Fruit fly (Drosophila melanogaster) Kc167 (cell line): Measurements from ENCODE around the gene Cpr78Ca.

Experiments
- Myc ChIP-seq: fragments of >200 bp; optimal IDR thresholded peaks from 2 replicates; lab custom pipeline; 2017; ENCODE audit warnings: missing external identifiers
- h ChIP-seq: fragments of >200 bp; optimal IDR thresholded peaks from 3 replicates; lab custom pipeline; 2018; ENCODE audit warnings: missing external identifiers
- psq ChIP-seq: fragments of >200 bp; optimal IDR thresholded peaks from 2 replicates; lab custom pipeline; 2017; ENCODE audit warnings: missing external identifiers

DNA sequence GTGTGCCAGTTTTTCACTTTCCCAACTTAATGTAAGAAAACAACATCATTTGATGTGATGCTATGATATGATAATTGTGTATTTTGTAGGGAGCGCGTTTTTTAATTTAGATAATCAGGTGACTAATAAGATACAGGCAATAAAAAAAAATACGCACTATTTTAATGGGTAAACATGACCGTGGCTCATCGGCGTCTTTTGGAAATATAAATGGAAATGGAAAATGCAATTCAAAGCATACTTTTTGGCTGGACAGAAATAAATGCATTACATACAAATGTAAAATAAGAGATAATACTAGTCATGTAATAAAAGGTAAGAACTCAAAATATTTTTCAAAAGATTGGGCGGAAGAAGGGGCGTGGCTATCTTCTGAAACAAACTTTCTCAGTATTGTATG is 30.2 kb downstream of the Cpr78Ca start:
- TF ChIP-seq h (no peak), Myc (no peak), psq (lab: Kevin White, UChicago) (no peak)
